Worm (Caenorhabditis elegans) whole organism, early embryonic: Measurements from ENCODE around the gene srw-102.

ENCODE experiments used
- F13C5.2 ChIP-seq: sonication (generic microtip); optimal IDR thresholded peaks from 2 replicates; lab custom pipeline; 2017; ENCODE audit warnings: mild to moderate bottlenecking, missing genetic modification characterization, inconsistent platforms, missing compliant biosample characterization
- ama-1 ChIP-seq: fragments of 150-350 bp; optimal IDR thresholded peaks from 2 replicates; lab custom pipeline; 2014
- ets-7 ChIP-seq: sonication (generic microtip); optimal IDR thresholded peaks from 2 replicates; lab custom pipeline; 2016; ENCODE audit warnings: missing genotype, missing genetic modification characterization, missing compliant biosample characterization
- flt-1 ChIP-seq: fragments of 200-800 bp; sonication (Bioruptor generic); IDR thresholded peaks from 2 replicates; pipeline ENCODE4 v1.3.6; 2022; ENCODE audit warnings: missing genetic modification characterization, missing compliant biosample characterization
- hmg-4 ChIP-seq: fragments of 200-800 bp; sonication (Bioruptor generic); optimal IDR thresholded peaks from 2 replicates; lab custom pipeline; 2018; ENCODE audit warnings: mild to moderate bottlenecking, missing genetic modification characterization, missing compliant biosample characterization
- tbx-11 ChIP-seq: fragments of 200-800 bp; sonication (Bioruptor generic); IDR thresholded peaks from 2 replicates; pipeline ENCODE4 v1.3.6; 2022; ENCODE audit warnings: missing genetic modification characterization, missing compliant biosample characterization
- tbx-37 ChIP-seq: fragments of 200-800 bp; sonication (Bioruptor generic); conservative IDR thresholded peaks from 2 replicates; pipeline ENCODE4 v1.3.6; 2022; ENCODE audit warnings: missing genetic modification reagents, missing genetic modification characterization, missing compliant biosample characterization

- no peak for TF ChIP-seq tbx-11 (GFP tag; lab: Robert Waterston, UW)
- no peak for TF ChIP-seq tbx-37 (GFP tag; lab: Robert Waterston, UW)
- TF ChIP-seq ets-7 (tag; lab: Kevin White, UChicago): no peak
- TF ChIP-seq ama-1 (lab: Kevin White, UChicago): no peak
- TF ChIP-seq flt-1 (GFP tag; lab: Robert Waterston, UW): no peak
- no peak for TF ChIP-seq F13C5.2
- TF ChIP-seq hmg-4 (GFP tag; lab: Kevin White, UChicago): no peak
Measured at ce11 chrV:1699228-1699795, 20.7 kb upstream of the srw-102 start.
